Worm (Caenorhabditis elegans) whole organism, late embryonic: ENCODE measurements around the gene ntc-1.
A peak's percentile ranks its signal among the peaks of the same experiment; 100 is the strongest.

Source experiments
- C38D4.7 ChIP-seq: fragments of 200-800 bp; sonication (Bioruptor generic); optimal IDR thresholded peaks from 2 replicates; lab custom pipeline; 2018; ENCODE audit warnings: mild to moderate bottlenecking, missing genetic modification characterization, moderate library complexity, missing compliant biosample characterization
- K02D7.2 ChIP-seq: sonication (generic microtip); optimal IDR thresholded peaks from 2 replicates; lab custom pipeline; 2017; ENCODE audit warnings: mild to moderate bottlenecking, missing genetic modification characterization, missing compliant biosample characterization
- K09A11.1 ChIP-seq: sonication (generic microtip); optimal IDR thresholded peaks from 2 replicates; lab custom pipeline; 2017; ENCODE audit warnings: antibody characterized with exemption, mild to moderate bottlenecking, missing genetic modification characterization, missing compliant biosample characterization; ENCODE audit not compliant: insufficient read depth
- T23F11.4 ChIP-seq: fragments of 200-800 bp; sonication (Bioruptor generic); optimal IDR thresholded peaks from 2 replicates; lab custom pipeline; 2018; ENCODE audit warnings: mild to moderate bottlenecking, missing genetic modification characterization, missing compliant biosample characterization
- ahr-1 ChIP-seq: sonication (generic microtip); optimal IDR thresholded peaks from 2 replicates; lab custom pipeline; 2016; ENCODE audit warnings: missing genetic modification characterization, missing compliant biosample characterization
- ama-1 ChIP-seq: fragments of 150-350 bp; optimal IDR thresholded peaks from 2 replicates; lab custom pipeline; 2014
- ceh-14 ChIP-seq: sonication (generic microtip); optimal IDR thresholded peaks from 2 replicates; lab custom pipeline; 2016; ENCODE audit warnings: missing genotype, missing genetic modification characterization, missing compliant biosample characterization
- ceh-18 ChIP-seq: sonication (generic microtip); optimal IDR thresholded peaks from 2 replicates; lab custom pipeline; 2016; ENCODE audit warnings: missing genetic modification characterization, missing compliant biosample characterization
- ceh-22 ChIP-seq: sonication (generic microtip); optimal IDR thresholded peaks from 2 replicates; lab custom pipeline; 2017; ENCODE audit warnings: missing biosample characterization, missing genetic modification characterization
- ceh-31 ChIP-seq: sonication (generic microtip); optimal IDR thresholded peaks from 2 replicates; lab custom pipeline; 2016; ENCODE audit warnings: missing genetic modification characterization, missing compliant biosample characterization
- ceh-34 ChIP-seq: sonication (generic microtip); optimal IDR thresholded peaks from 2 replicates; lab custom pipeline; 2016; ENCODE audit warnings: mild to moderate bottlenecking, missing genetic modification characterization, missing compliant biosample characterization
- ceh-45 ChIP-seq: fragments of 200-800 bp; sonication (Bioruptor generic); IDR thresholded peaks from 2 replicates; pipeline ENCODE4 v1.3.6; 2022; ENCODE audit warnings: missing genetic modification reagents, missing genetic modification characterization, missing compliant biosample characterization
- ceh-6 ChIP-seq: fragments of 200-800 bp; sonication (Bioruptor generic); optimal IDR thresholded peaks from 2 replicates; lab custom pipeline; 2018; ENCODE audit warnings: mild to moderate bottlenecking, missing genetic modification characterization, missing compliant biosample characterization
- ceh-9 ChIP-seq: sonication (generic microtip); optimal IDR thresholded peaks from 2 replicates; lab custom pipeline; 2016; ENCODE audit warnings: mild to moderate bottlenecking, missing genetic modification characterization, inconsistent platforms, missing compliant biosample characterization
- che-1 ChIP-seq: sonication (generic microtip); optimal IDR thresholded peaks from 2 replicates; lab custom pipeline; 2016; ENCODE audit warnings: mild to moderate bottlenecking, missing genetic modification characterization, missing compliant biosample characterization
- dmd-4 ChIP-seq: sonication (generic microtip); optimal IDR thresholded peaks from 2 replicates; lab custom pipeline; 2016; ENCODE audit warnings: borderline replicate concordance, missing genetic modification characterization, missing compliant biosample characterization
- elt-2 ChIP-seq: sonication (generic microtip); optimal IDR thresholded peaks from 2 replicates; lab custom pipeline; 2016; ENCODE audit warnings: missing genetic modification reagents, missing genetic modification characterization, missing compliant biosample characterization
- elt-4 ChIP-seq: sonication (generic microtip); optimal IDR thresholded peaks from 2 replicates; lab custom pipeline; 2016; ENCODE audit warnings: missing genetic modification characterization, missing compliant biosample characterization
- ets-4 ChIP-seq: sonication (generic microtip); optimal IDR thresholded peaks from 2 replicates; lab custom pipeline; 2016; ENCODE audit warnings: missing genetic modification characterization, missing compliant biosample characterization
- fax-1 ChIP-seq: sonication (generic microtip); optimal IDR thresholded peaks from 2 replicates; lab custom pipeline; 2016; ENCODE audit warnings: missing genotype, missing genetic modification characterization, missing compliant biosample characterization
- hlh-15 ChIP-seq: sonication (generic microtip); optimal IDR thresholded peaks from 2 replicates; lab custom pipeline; 2016; ENCODE audit warnings: missing genetic modification characterization, missing compliant biosample characterization
- hlh-6 ChIP-seq: sonication (generic microtip); optimal IDR thresholded peaks from 2 replicates; lab custom pipeline; 2016; ENCODE audit warnings: missing genotype, missing genetic modification characterization, missing compliant biosample characterization
- lim-6 ChIP-seq: sonication (generic microtip); optimal IDR thresholded peaks from 2 replicates; lab custom pipeline; 2016; ENCODE audit warnings: missing genetic modification characterization, missing compliant biosample characterization
- nfya-1 ChIP-seq: sonication (generic microtip); optimal IDR thresholded peaks from 2 replicates; lab custom pipeline; 2017; ENCODE audit warnings: missing genetic modification characterization, mild to moderate bottlenecking, missing compliant biosample characterization, antibody characterized with exemption, moderate library complexity
- nhr-11 ChIP-seq: fragments of 150-350 bp; optimal IDR thresholded peaks from 2 replicates; lab custom pipeline; 2014; ENCODE audit warnings: missing biosample characterization, missing genetic modification characterization
- nhr-232 ChIP-seq: sonication (generic microtip); optimal IDR thresholded peaks from 2 replicates; lab custom pipeline; 2016; ENCODE audit warnings: missing genetic modification characterization, missing compliant biosample characterization
- npax-4 ChIP-seq: sonication (generic microtip); optimal IDR thresholded peaks from 2 replicates; lab custom pipeline; 2016; ENCODE audit warnings: missing genetic modification characterization, missing compliant biosample characterization
- odd-2 ChIP-seq: sonication (generic microtip); optimal IDR thresholded peaks from 2 replicates; lab custom pipeline; 2017; ENCODE audit warnings: antibody characterized with exemption, mild to moderate bottlenecking, missing genetic modification characterization, missing compliant biosample characterization
- pag-3 ChIP-seq: sonication (generic microtip); optimal IDR thresholded peaks from 2 replicates; lab custom pipeline; 2016; ENCODE audit warnings: missing compliant biosample characterization, missing genetic modification characterization, borderline replicate concordance
- pat-9 ChIP-seq: fragments of 200-800 bp; sonication (Bioruptor generic); optimal IDR thresholded peaks from 2 replicates; lab custom pipeline; 2018; ENCODE audit warnings: mild to moderate bottlenecking, missing genetic modification characterization, moderate library complexity, missing compliant biosample characterization
- pax-1 ChIP-seq: fragments of 150-350 bp; optimal IDR thresholded peaks from 2 replicates; lab custom pipeline; 2014; ENCODE audit warnings: missing biosample characterization, missing genetic modification characterization
- pros-1 ChIP-seq: fragments of 150-350 bp; optimal IDR thresholded peaks from 2 replicates; lab custom pipeline; 2014; ENCODE audit warnings: missing biosample characterization, missing genetic modification reagents, missing genetic modification characterization
- rnt-1 ChIP-seq: sonication (generic microtip); optimal IDR thresholded peaks from 2 replicates; lab custom pipeline; 2016; ENCODE audit warnings: missing genetic modification characterization, missing compliant biosample characterization
- sox-4 ChIP-seq: sonication (generic microtip); optimal IDR thresholded peaks from 2 replicates; lab custom pipeline; 2017; ENCODE audit warnings: mild to moderate bottlenecking, missing genetic modification characterization, inconsistent platforms, missing compliant biosample characterization
- tbx-2 ChIP-seq: sonication (generic microtip); optimal IDR thresholded peaks from 2 replicates; lab custom pipeline; 2016; ENCODE audit warnings: missing genetic modification characterization, missing compliant biosample characterization
- ttx-3 ChIP-seq: sonication (generic microtip); optimal IDR thresholded peaks from 2 replicates; lab custom pipeline; 2016; ENCODE audit warnings: missing genetic modification reagents, missing genetic modification characterization, missing compliant biosample characterization
- unc-42 ChIP-seq: sonication (generic microtip); optimal IDR thresholded peaks from 2 replicates; lab custom pipeline; 2016; ENCODE audit warnings: missing genotype, missing genetic modification characterization, missing compliant biosample characterization
- unc-55 ChIP-seq: sonication (generic microtip); optimal IDR thresholded peaks from 2 replicates; lab custom pipeline; 2017; ENCODE audit warnings: missing biosample characterization, missing genetic modification reagents, missing genetic modification characterization
- zip-5 ChIP-seq: sonication (generic microtip); optimal IDR thresholded peaks from 2 replicates; lab custom pipeline; 2016; ENCODE audit warnings: missing genetic modification characterization, missing compliant biosample characterization
- ztf-16 ChIP-seq: sonication (generic microtip); optimal IDR thresholded peaks from 2 replicates; lab custom pipeline; 2017; ENCODE audit warnings: missing genetic modification characterization, missing compliant biosample characterization

Gene ntc-1

ce11 chrX:4865798-4866197, at the start of gene ntc-1:
Gene ntc-1, plus strand, starts transcription at chrX:4866098.
- TF ChIP-seq pros-1 (tag; lab: Kevin White, UChicago) (no peak), C38D4.7 (no peak), ztf-16 (tag; lab: Kevin White, UChicago) (no peak), ceh-31 (tag; lab: Kevin White, UChicago) (no peak), elt-2 (tag; lab: Kevin White, UChicago) (no peak), npax-4 (tag; lab: Kevin White, UChicago) (no peak), ttx-3 (no peak), ceh-22 (tag; lab: Kevin White, UChicago) (no peak), ceh-14 (no peak), rnt-1 (no peak), unc-55 (GFP tag; lab: Kevin White, UChicago) (no peak), che-1 (tag; lab: Kevin White, UChicago) (no peak), hlh-6 (no peak), K02D7.2 (tag; lab: Kevin White, UChicago) (no peak), T23F11.4 (GFP tag; lab: Kevin White, UChicago) (no peak), ets-4 (no peak)

ce11 chrX:4818252-4818651, 47.6 kb upstream of the ntc-1 start, which contains the start of gene R08E3.3:
Gene R08E3.3, plus strand, starts transcription at chrX:4818593.
- TF ChIP-seq elt-2 (tag; lab: Kevin White, UChicago) = peak; percentile 16
- peak; percentile 36 for TF ChIP-seq nfya-1 (tag; lab: Kevin White, UChicago)
- no peak for TF ChIP-seq fax-1

ce11 chrX:4818872-4819271, 47.0 kb upstream of the ntc-1 start:
- TF ChIP-seq T23F11.4 (GFP tag; lab: Kevin White, UChicago) (no peak), elt-2 (tag; lab: Kevin White, UChicago) (peak; percentile 37)

DNA sequence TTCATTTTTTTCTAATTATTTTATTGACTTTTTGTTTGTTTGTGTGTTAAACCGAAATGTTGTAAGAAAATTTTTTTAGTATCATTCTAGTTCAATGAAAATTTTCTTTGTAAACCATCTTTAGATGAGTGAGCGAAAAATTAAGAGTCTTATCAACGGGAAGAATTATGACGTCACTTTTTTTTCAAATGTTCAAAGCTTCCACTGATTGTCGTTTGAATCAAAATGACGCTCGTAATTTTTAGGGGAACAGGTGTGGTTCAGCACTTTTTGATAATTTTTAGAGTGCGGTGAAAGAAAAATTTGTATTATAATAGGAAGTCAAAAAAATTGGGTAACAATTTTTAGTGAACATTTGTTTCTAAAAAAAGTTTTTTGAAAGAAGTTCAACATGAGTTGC, 44.3 kb upstream of the ntc-1 start:
- TF ChIP-seq K09A11.1 (no peak), pros-1 (tag; lab: Kevin White, UChicago) (no peak), pax-1 (no peak), che-1 (tag; lab: Kevin White, UChicago) (no peak), lim-6 (no peak), unc-55 (GFP tag; lab: Kevin White, UChicago) (no peak), ahr-1 (no peak), unc-42 (tag; lab: Kevin White, UChicago) (no peak), ama-1 (lab: Kevin White, UChicago) (no peak), tbx-2 (tag; lab: Kevin White, UChicago) (no peak), ets-4 (no peak), nhr-232 (tag; lab: Kevin White, UChicago) (no peak), zip-5 (tag; lab: Kevin White, UChicago) (no peak), sox-4 (no peak), dmd-4 (tag; lab: Kevin White, UChicago) (no peak), ceh-9 (tag; lab: Kevin White, UChicago) (no peak)

- no peak for TF ChIP-seq nhr-11
- no peak for TF ChIP-seq ets-4
- no peak for TF ChIP-seq odd-2 (tag; lab: Kevin White, UChicago)
- no peak for TF ChIP-seq ceh-18
- TF ChIP-seq pat-9 (tag; lab: Kevin White, UChicago) = no peak
- no peak for TF ChIP-seq rnt-1
- TF ChIP-seq ceh-45 = no peak
- TF ChIP-seq pag-3 (tag; lab: Kevin White, UChicago) = no peak
- TF ChIP-seq ttx-3 = no peak
- no peak for TF ChIP-seq hlh-15
- TF ChIP-seq ceh-22 (tag; lab: Kevin White, UChicago) = no peak
- no peak for TF ChIP-seq ceh-31 (tag; lab: Kevin White, UChicago)
- no peak for TF ChIP-seq zip-5 (tag; lab: Kevin White, UChicago)
- TF ChIP-seq ceh-34 (tag; lab: Kevin White, UChicago) = no peak
- no peak for TF ChIP-seq elt-4 (tag; lab: Kevin White, UChicago)
- no peak for TF ChIP-seq npax-4 (tag; lab: Kevin White, UChicago)
- TF ChIP-seq tbx-2 (tag; lab: Kevin White, UChicago) = no peak
- TF ChIP-seq ceh-6 (GFP tag; lab: Kevin White, UChicago) = no peak
- TF ChIP-seq, all 69 proteins: peak for 0
Observed at ce11 chrX:4822262-4822661, 43.6 kb upstream of the ntc-1 start, which contains the start of gene R08E3.1. Gene R08E3.1, plus strand, starts transcription at chrX:4822647.
